Worm (Caenorhabditis elegans): ENCODE measurements around the gene C28D4.5.
"Not testable (repeated sequence)": the region's sequence is repeated elsewhere in the genome, so short reads cannot be mapped to it uniquely, and the experiment has no call there.

C28D4.5 gene

DNA sequence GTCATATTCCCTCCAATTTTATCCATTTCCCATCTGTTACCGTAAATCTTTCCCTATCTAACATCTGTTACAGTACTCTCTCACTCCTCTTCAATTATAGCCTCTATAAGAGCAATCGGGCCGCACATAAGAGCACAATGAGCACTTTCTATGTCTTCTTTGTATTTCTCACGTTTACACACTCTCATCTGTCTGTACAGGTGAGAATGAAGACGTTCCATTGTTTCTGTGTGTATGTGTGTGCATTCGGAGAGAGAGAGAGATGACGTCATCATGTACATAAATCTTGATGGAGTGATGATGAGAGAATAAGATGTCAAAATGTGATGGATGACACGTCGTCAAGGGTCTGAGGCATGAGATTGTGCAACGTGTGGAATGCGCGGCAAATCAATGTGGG lies 24.1 kb upstream of the C28D4.5 start:
- TF ChIP-seq nhr-77 (tag; optimal IDR thresholded peaks at IDR 0.05) = no peak
- TF ChIP-seq nfya-1 (tag; optimal IDR thresholded peaks at IDR 0.05; ENCODE audit: insufficient read depth) = no peak
- TF ChIP-seq elt-3 (tag; optimal IDR thresholded peaks at IDR 0.05) = no peak
- TF ChIP-seq ceh-82 (tag; optimal IDR thresholded peaks at IDR 0.05) = no peak

ce11 chrIV:9769746-9770145 lies 23.1 kb upstream of the C28D4.5 start, which contains the start of gene msp-78:
Gene msp-78 (plus strand): TSS chrIV:9770046.
- TF ChIP-seq nhr-43 (tag; optimal IDR thresholded peaks at IDR 0.05; ENCODE audit: poor library complexity, severe bottlenecking); nfya-1 (tag; optimal IDR thresholded peaks at IDR 0.05; ENCODE audit: insufficient read depth); nhr-67 (tag; optimal IDR thresholded peaks at IDR 0.05): not testable (repeated sequence)

- TF ChIP-seq ceh-16, nhr-11, ztf-4 (tag; optimal IDR thresholded peaks at IDR 0.05): not testable (repeated sequence)
Observed at ce11 chrIV:9767054-9767453, 20.4 kb upstream of the C28D4.5 start, which contains the start of gene msp-79. Gene msp-79 (minus strand): TSS chrIV:9767154.

DNA sequence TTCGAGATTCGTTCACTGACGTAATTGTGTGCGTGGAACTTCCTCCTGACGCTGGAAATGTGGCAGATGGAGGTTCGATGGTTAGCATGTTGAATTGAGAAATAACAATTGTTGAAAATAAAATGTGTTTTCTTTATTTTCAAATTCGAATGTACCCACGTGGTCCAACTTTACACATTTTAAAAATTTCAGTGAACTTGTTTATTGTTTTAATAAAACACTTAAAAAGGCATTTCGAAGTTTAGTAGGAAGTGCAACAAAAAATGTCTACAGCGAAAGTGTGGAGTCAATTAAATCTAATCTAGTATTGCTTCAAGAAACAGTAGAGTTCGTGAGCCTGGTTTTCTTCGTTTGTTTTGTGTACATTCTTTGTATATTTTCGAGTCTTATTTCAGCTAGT lies 19.6 kb upstream of the C28D4.5 start, which contains the start of gene ssp-36:
TSS of gene ssp-36 (minus strand) at position 101 of the 400 bp plus-strand sequence.
- TF ChIP-seq pha-4 (tag; optimal IDR thresholded peaks at IDR 0.05) (no peak), egl-5 (tag; optimal IDR thresholded peaks at IDR 0.05) (no peak), elt-2 (tag; optimal IDR thresholded peaks at IDR 0.05) (no peak), nhr-11 (tag; optimal IDR thresholded peaks at IDR 0.05) (no peak), sea-2 (GFP tag; optimal IDR thresholded peaks at IDR 0.05) (no peak), jun-1 (tag; optimal IDR thresholded peaks at IDR 0.05) (no peak), fkh-10 (GFP tag; optimal IDR thresholded peaks at IDR 0.05) (no peak), nhr-43 (tag; optimal IDR thresholded peaks at IDR 0.05; ENCODE audit: poor library complexity, severe bottlenecking) (no peak), nfya-1 (tag; optimal IDR thresholded peaks at IDR 0.05; ENCODE audit: insufficient read depth) (no peak), nhr-77 (tag; optimal IDR thresholded peaks at IDR 0.05) (no peak), mml-1 (tag; optimal IDR thresholded peaks at IDR 0.05) (no peak), ceh-16 (tag; optimal IDR thresholded peaks at IDR 0.05) (no peak), nhr-23 (tag; optimal IDR thresholded peaks at IDR 0.05) (no peak), ztf-4 (tag; optimal IDR thresholded peaks at IDR 0.05) (no peak), lin-39 (tag; optimal IDR thresholded peaks at IDR 0.05) (no peak), fkh-2 (tag; optimal IDR thresholded peaks at IDR 0.05) (no peak), elt-1 (tag; optimal IDR thresholded peaks at IDR 0.05) (no peak), nhr-12 (tag; optimal IDR thresholded peaks at IDR 0.05) (no peak), egl-27 (tag; optimal IDR thresholded peaks at IDR 0.05) (no peak), unc-39 (tag; optimal IDR thresholded peaks at IDR 0.05) (no peak)

ce11 chrIV:9762667-9763173 lies 16.1 kb upstream of the C28D4.5 start:
- TF ChIP-seq ztf-11 (tag; optimal IDR thresholded peaks at IDR 0.05) (no peak), egl-5 (tag; optimal IDR thresholded peaks at IDR 0.05) (no peak), unc-62 (GFP tag; optimal IDR thresholded peaks at IDR 0.05) (no peak), pqm-1 (tag; optimal IDR thresholded peaks at IDR 0.05) (peak; percentile 91), hmg-11 (tag; optimal IDR thresholded peaks at IDR 0.05) (no peak), jun-1 (tag; optimal IDR thresholded peaks at IDR 0.05) (peak; percentile 5), elt-2 (tag; optimal IDR thresholded peaks at IDR 0.05) (peak; percentile 65)

DNA sequence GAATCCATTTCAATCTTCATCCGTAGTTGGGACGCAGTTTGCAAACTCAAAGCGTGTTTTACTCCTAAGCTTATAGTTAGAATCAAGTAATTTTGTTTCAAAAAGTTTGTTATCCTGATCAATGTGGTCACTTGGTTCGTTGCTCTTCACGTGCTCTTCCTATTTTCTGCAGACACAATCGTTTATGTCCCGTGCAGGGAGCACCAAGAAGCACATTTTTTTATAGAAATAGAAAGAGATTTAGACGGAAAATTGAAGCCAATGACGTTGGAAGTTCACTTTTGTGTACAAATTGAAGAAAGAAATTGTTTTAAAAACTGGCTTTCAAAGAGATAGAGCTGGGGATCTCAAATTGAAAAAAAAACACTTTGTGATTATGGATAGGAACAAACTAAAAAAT lies 15.1 kb upstream of the C28D4.5 start:
- TF ChIP-seq unc-62 (GFP tag; optimal IDR thresholded peaks at IDR 0.05) = no peak
- peak; percentile 22 for TF ChIP-seq pha-4 (tag; optimal IDR thresholded peaks at IDR 0.05)
- peak; percentile 20 for TF ChIP-seq nfya-1 (tag; optimal IDR thresholded peaks at IDR 0.05; ENCODE audit: insufficient read depth)

DNA sequence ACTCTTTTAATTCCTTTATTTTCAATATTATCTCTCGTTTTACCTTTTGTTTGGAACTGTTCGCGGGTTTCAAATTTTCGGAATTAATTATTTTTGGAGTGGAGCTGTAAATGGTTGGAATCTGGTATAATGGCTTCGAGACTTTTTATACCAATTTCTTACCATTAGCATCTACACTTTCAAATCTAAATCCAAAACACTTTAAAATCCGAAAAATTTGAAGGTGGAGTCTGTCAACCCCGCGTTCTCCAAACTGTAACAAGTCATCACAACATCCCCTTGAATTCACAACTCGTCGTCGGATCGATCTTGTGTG lies 10.7 kb upstream of the C28D4.5 start, which contains the start of gene nhr-97:
TSS of gene nhr-97 (plus strand) at position 217 of the 316 bp plus-strand sequence.
- TF ChIP-seq fkh-10 (GFP tag; optimal IDR thresholded peaks at IDR 0.05) = no peak
- TF ChIP-seq egl-5 (tag; optimal IDR thresholded peaks at IDR 0.05) = no peak
- no peak for TF ChIP-seq hmg-11 (tag; optimal IDR thresholded peaks at IDR 0.05)
- no peak for TF ChIP-seq ZK546.5 (tag; optimal IDR thresholded peaks at IDR 0.05)
- TF ChIP-seq lin-15B (tag; optimal IDR thresholded peaks at IDR 0.05) = no peak
- TF ChIP-seq aly-2 (tag; optimal IDR thresholded peaks at IDR 0.05) = no peak
- no peak for TF ChIP-seq nhr-67 (tag; optimal IDR thresholded peaks at IDR 0.05)
- TF ChIP-seq elt-1 (tag; optimal IDR thresholded peaks at IDR 0.05) = no peak
- no peak for TF ChIP-seq elt-3 (tag; optimal IDR thresholded peaks at IDR 0.05)
- TF ChIP-seq unc-62 (GFP tag; optimal IDR thresholded peaks at IDR 0.05) = no peak
- TF ChIP-seq daf-12 (tag; optimal IDR thresholded peaks at IDR 0.05) = no peak
- no peak for TF ChIP-seq ceh-28 (tag; optimal IDR thresholded peaks at IDR 0.05)
- no peak for TF ChIP-seq nhr-23 (tag; optimal IDR thresholded peaks at IDR 0.05)
- no peak for TF ChIP-seq ztf-4 (tag; optimal IDR thresholded peaks at IDR 0.05)
- no peak for TF ChIP-seq sea-2 (GFP tag; optimal IDR thresholded peaks at IDR 0.05)
- TF ChIP-seq unc-39 (tag; optimal IDR thresholded peaks at IDR 0.05) = no peak

Measured in whole organism, L3 larva.